Worm (Caenorhabditis elegans) whole organism, L1 larva: ENCODE measurements around the gene fbxa-32.

ENCODE experiments used
- aly-2 ChIP-seq: fragments of 150-350 bp; optimal IDR thresholded peaks from 2 replicates; lab custom pipeline; 2014; ENCODE audit warnings: missing biosample characterization, missing genetic modification characterization
- lin-39 ChIP-seq: fragments of 150-350 bp; optimal IDR thresholded peaks from 2 replicates; lab custom pipeline; 2014; ENCODE audit warnings: missing biosample characterization, missing genetic modification reagents, missing genetic modification characterization
- mdl-1 ChIP-seq, 2 experiments: fragments of 150-350 bp; optimal IDR thresholded peaks; 2 replicates each; lab custom pipeline; 2014 to 2017; ENCODE audit warnings: missing biosample characterization in 2 of 2, missing genetic modification characterization in 2 of 2, inconsistent platforms in 1 of 2
- nhr-12 ChIP-seq: sonication (generic microtip); optimal IDR thresholded peaks from 2 replicates; lab custom pipeline; 2017; ENCODE audit warnings: missing biosample characterization, missing genetic modification characterization
- nhr-76 ChIP-seq: sonication (generic microtip); optimal IDR thresholded peaks from 2 replicates; lab custom pipeline; 2017; ENCODE audit warnings: missing biosample characterization, missing genetic modification characterization
- pax-3 ChIP-seq: fragments of 200-800 bp; sonication (Bioruptor generic); optimal IDR thresholded peaks from 2 replicates; lab custom pipeline; 2018; ENCODE audit warnings: mild to moderate bottlenecking, missing genetic modification characterization, moderate library complexity, missing compliant biosample characterization
- zag-1 ChIP-seq: fragments of 150-350 bp; optimal IDR thresholded peaks from 2 replicates; lab custom pipeline; 2014; ENCODE audit warnings: missing biosample characterization, missing genetic modification characterization

- no peak for TF ChIP-seq nhr-76
- no peak for TF ChIP-seq lin-39 (tag; lab: Kevin White, UChicago)
- no peak for TF ChIP-seq zag-1 (tag; lab: Kevin White, UChicago)
- no peak for TF ChIP-seq mdl-1 (tag; optimal IDR thresholded peaks at IDR 0.05; lab: Kevin White, UChicago)
- no peak for TF ChIP-seq pax-3 (tag; lab: Kevin White, UChicago)
- no peak for TF ChIP-seq aly-2 (tag; lab: Kevin White, UChicago)
- TF ChIP-seq nhr-12 (tag; lab: Kevin White, UChicago) = no peak
These were observed 26.2 kb upstream of the fbxa-32 start, which contains the start of gene fbxa-35 for ce11 chrIII:1295149-1295716.
